Fruit fly (Drosophila melanogaster) whole organism, prepupa: ENCODE measurements around the gene Gbeta13F.

ENCODE experiments used
- Blimp-1 ChIP-seq: fragments of 200-800 bp; sonication (Bioruptor generic); optimal IDR thresholded peaks from 3 replicates; lab custom pipeline; 2017; ENCODE audit warnings: missing biosample characterization, missing genetic modification characterization, mild to moderate bottlenecking, moderate library complexity, missing genetic modification reagents
- CG11762 ChIP-seq: fragments of 200-800 bp; sonication (Bioruptor generic); optimal IDR thresholded peaks from 3 replicates; lab custom pipeline; 2016; ENCODE audit warnings: missing biosample characterization, missing genetic modification characterization; ENCODE audit not compliant: insufficient read depth
- CG11902 ChIP-seq: fragments of 200-800 bp; sonication (Bioruptor generic); optimal IDR thresholded peaks from 3 replicates; lab custom pipeline; 2016; ENCODE audit warnings: missing biosample characterization, missing genetic modification characterization
- CG15336 ChIP-seq: fragments of 200-800 bp; sonication (Bioruptor generic); IDR thresholded peaks from 2 replicates; pipeline ENCODE4 v1.3.6; 2022; ENCODE audit warnings: missing biosample characterization, missing genetic modification characterization
- CG1621 ChIP-seq: fragments of 200-800 bp; sonication (Bioruptor generic); optimal IDR thresholded peaks from 3 replicates; lab custom pipeline; 2018; ENCODE audit warnings: missing biosample characterization, mild to moderate bottlenecking, missing genetic modification characterization
- CG16779 ChIP-seq: fragments of 200-800 bp; sonication (Bioruptor generic); optimal IDR thresholded peaks from 3 replicates; lab custom pipeline; 2017; ENCODE audit warnings: missing biosample characterization, mild to moderate bottlenecking, missing genetic modification characterization
- CG6163 ChIP-seq: fragments of 200-800 bp; sonication (Bioruptor generic); IDR thresholded peaks from 3 replicates; pipeline ENCODE4 v1.3.6; 2022; ENCODE audit warnings: missing biosample characterization, missing genetic modification characterization
- CG6808 ChIP-seq: fragments of 200-800 bp; sonication (Bioruptor generic); optimal IDR thresholded peaks from 3 replicates; lab custom pipeline; 2017; ENCODE audit warnings: missing biosample characterization, missing genetic modification characterization, mild to moderate bottlenecking, moderate library complexity, missing genetic modification reagents
- CG6854 ChIP-seq: fragments of 200-800 bp; sonication (Bioruptor generic); optimal IDR thresholded peaks from 2 replicates; lab custom pipeline; 2017; ENCODE audit warnings: missing biosample characterization, mild to moderate bottlenecking, missing genetic modification characterization
- CG7368 ChIP-seq: fragments of 200-800 bp; sonication (Bioruptor generic); optimal IDR thresholded peaks from 3 replicates; lab custom pipeline; 2016; ENCODE audit warnings: missing biosample characterization, missing genetic modification characterization
- CG8119 ChIP-seq: fragments of 200-800 bp; sonication (Bioruptor generic); IDR thresholded peaks from 3 replicates; pipeline ENCODE4 v1.3.6; 2022; ENCODE audit warnings: missing biosample characterization, missing genetic modification characterization
- CG9139 ChIP-seq: fragments of 200-800 bp; sonication (Bioruptor generic); optimal IDR thresholded peaks from 3 replicates; lab custom pipeline; 2017; ENCODE audit warnings: missing biosample characterization, mild to moderate bottlenecking, missing genetic modification characterization
- Eip78C ChIP-seq: fragments of 200-800 bp; sonication (Bioruptor generic); peaks from one replicate; lab custom pipeline; 2016; ENCODE audit warnings: missing biosample characterization, missing genetic modification characterization
- Eip93F ChIP-seq: fragments of 200-800 bp; sonication (Bioruptor generic); optimal IDR thresholded peaks from 2 replicates; lab custom pipeline; 2016; ENCODE audit warnings: missing biosample characterization, mild to moderate bottlenecking, missing genetic modification characterization
- Ets21C ChIP-seq: fragments of 200-800 bp; sonication (Bioruptor generic); optimal IDR thresholded peaks from 3 replicates; lab custom pipeline; 2016; ENCODE audit warnings: missing biosample characterization, missing genetic modification characterization
- Hr39 ChIP-seq: fragments of 200-800 bp; sonication (Bioruptor generic); optimal IDR thresholded peaks from 2 replicates; lab custom pipeline; 2016; ENCODE audit warnings: missing biosample characterization, missing genetic modification characterization
- Lpt ChIP-seq: fragments of 200-800 bp; sonication (Bioruptor generic); optimal IDR thresholded peaks from 3 replicates; lab custom pipeline; 2016; ENCODE audit warnings: missing biosample characterization, missing genetic modification characterization
- Met ChIP-seq: fragments of 200-800 bp; sonication (Bioruptor generic); optimal IDR thresholded peaks from 3 replicates; lab custom pipeline; 2016; ENCODE audit warnings: missing biosample characterization, missing genetic modification characterization
- OdsH ChIP-seq: fragments of 200-800 bp; sonication (Bioruptor generic); optimal IDR thresholded peaks from 3 replicates; lab custom pipeline; 2016; ENCODE audit warnings: missing biosample characterization, missing genetic modification characterization
- Sox102F ChIP-seq: fragments of 200-800 bp; sonication (Bioruptor generic); optimal IDR thresholded peaks from 2 replicates; lab custom pipeline; 2016; ENCODE audit warnings: missing biosample characterization, mild to moderate bottlenecking, missing genetic modification characterization
- Sox14 ChIP-seq: fragments of 200-800 bp; sonication (Bioruptor generic); optimal IDR thresholded peaks from 3 replicates; lab custom pipeline; 2016; ENCODE audit warnings: missing biosample characterization, missing genetic modification characterization
- dac ChIP-seq: fragments of 200-800 bp; sonication (Bioruptor generic); optimal IDR thresholded peaks from 2 replicates; lab custom pipeline; 2017; ENCODE audit warnings: missing biosample characterization, mild to moderate bottlenecking, missing genetic modification characterization
- dsx ChIP-seq: fragments of 200-800 bp; optimal IDR thresholded peaks from 3 replicates; lab custom pipeline; 2019; ENCODE audit warnings: missing biosample characterization, mild to moderate bottlenecking, missing genetic modification characterization, moderate library complexity; ENCODE audit not compliant: poor library complexity, severe bottlenecking
- eg ChIP-seq: fragments of 200-800 bp; sonication (Bioruptor generic); IDR thresholded peaks from 3 replicates; pipeline ENCODE4 v1.3.6; 2022; ENCODE audit warnings: missing biosample characterization, missing genetic modification characterization
- esn ChIP-seq: fragments of 200-800 bp; sonication (Bioruptor generic); optimal IDR thresholded peaks from 2 replicates; lab custom pipeline; 2016; ENCODE audit warnings: missing biosample characterization, mild to moderate bottlenecking, missing genetic modification characterization, moderate library complexity
- fd85E ChIP-seq: fragments of 200-800 bp; sonication (Bioruptor generic); optimal IDR thresholded peaks from 3 replicates; lab custom pipeline; 2016; ENCODE audit warnings: missing biosample characterization, missing genetic modification characterization
- fkh ChIP-seq: fragments of 200-800 bp; sonication (Bioruptor generic); optimal IDR thresholded peaks from 3 replicates; lab custom pipeline; 2017; ENCODE audit warnings: missing biosample characterization, mild to moderate bottlenecking, missing genetic modification characterization, moderate library complexity
- lz ChIP-seq: fragments of 200-800 bp; sonication (Bioruptor generic); optimal IDR thresholded peaks from 3 replicates; lab custom pipeline; 2016; ENCODE audit warnings: missing biosample characterization, missing genetic modification characterization
- salr ChIP-seq, 2 experiments: fragments of 200-800 bp; sonication (Bioruptor generic); optimal IDR thresholded peaks; 3 replicates each; lab custom pipeline; 2016 to 2018; ENCODE audit warnings: missing biosample characterization in 2 of 2, missing genetic modification characterization in 2 of 2, mild to moderate bottlenecking in 1 of 2
- ss ChIP-seq, 2 experiments: fragments of 200-800 bp; sonication (Bioruptor generic); optimal IDR thresholded peaks; 2 replicates in 1 of 2; 3 replicates in 1 of 2; lab custom pipeline; 2017 to 2018; ENCODE audit warnings: mild to moderate bottlenecking in 2 of 2, missing biosample characterization in 2 of 2, missing genetic modification characterization in 2 of 2, moderate library complexity in 1 of 2
- svp ChIP-seq: fragments of 200-800 bp; sonication (Bioruptor generic); peaks from one replicate; lab custom pipeline; 2016; ENCODE audit warnings: missing biosample characterization, missing genetic modification characterization
- topi ChIP-seq: fragments of 200-800 bp; sonication (Bioruptor generic); optimal IDR thresholded peaks from 3 replicates; lab custom pipeline; 2016; ENCODE audit warnings: missing biosample characterization, missing genetic modification characterization
- vri ChIP-seq: fragments of 200-800 bp; sonication (Bioruptor generic); optimal IDR thresholded peaks from 3 replicates; lab custom pipeline; 2016; ENCODE audit warnings: missing biosample characterization, mild to moderate bottlenecking, missing genetic modification characterization

Gene Gbeta13F

DNA sequence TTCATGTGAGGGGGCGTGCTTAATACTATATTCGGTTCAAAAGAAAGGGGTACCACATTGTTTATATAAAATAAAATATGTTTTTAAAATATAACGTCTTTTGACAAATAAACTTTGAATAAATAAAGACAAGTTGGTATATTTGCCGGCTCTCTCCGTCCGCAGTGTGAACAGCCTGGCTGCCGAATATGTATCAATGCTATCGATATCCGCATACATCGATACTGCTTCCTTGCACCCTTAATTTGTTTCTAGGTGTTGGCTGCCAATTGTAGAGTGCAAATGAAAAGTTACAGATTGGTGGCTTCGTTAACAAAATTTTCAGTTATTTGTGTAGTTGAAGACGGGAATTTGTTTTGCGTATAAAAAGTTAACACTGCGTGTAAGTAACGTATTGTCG lies at the start of gene Gbeta13F:
TSS of gene Gbeta13F (plus strand) at position 247 of the 400 bp plus-strand sequence.
- TF ChIP-seq topi, result no peak
- peak; percentile 34; the same call in 1 of the 3 replicates for TF ChIP-seq CG6163

DNA sequence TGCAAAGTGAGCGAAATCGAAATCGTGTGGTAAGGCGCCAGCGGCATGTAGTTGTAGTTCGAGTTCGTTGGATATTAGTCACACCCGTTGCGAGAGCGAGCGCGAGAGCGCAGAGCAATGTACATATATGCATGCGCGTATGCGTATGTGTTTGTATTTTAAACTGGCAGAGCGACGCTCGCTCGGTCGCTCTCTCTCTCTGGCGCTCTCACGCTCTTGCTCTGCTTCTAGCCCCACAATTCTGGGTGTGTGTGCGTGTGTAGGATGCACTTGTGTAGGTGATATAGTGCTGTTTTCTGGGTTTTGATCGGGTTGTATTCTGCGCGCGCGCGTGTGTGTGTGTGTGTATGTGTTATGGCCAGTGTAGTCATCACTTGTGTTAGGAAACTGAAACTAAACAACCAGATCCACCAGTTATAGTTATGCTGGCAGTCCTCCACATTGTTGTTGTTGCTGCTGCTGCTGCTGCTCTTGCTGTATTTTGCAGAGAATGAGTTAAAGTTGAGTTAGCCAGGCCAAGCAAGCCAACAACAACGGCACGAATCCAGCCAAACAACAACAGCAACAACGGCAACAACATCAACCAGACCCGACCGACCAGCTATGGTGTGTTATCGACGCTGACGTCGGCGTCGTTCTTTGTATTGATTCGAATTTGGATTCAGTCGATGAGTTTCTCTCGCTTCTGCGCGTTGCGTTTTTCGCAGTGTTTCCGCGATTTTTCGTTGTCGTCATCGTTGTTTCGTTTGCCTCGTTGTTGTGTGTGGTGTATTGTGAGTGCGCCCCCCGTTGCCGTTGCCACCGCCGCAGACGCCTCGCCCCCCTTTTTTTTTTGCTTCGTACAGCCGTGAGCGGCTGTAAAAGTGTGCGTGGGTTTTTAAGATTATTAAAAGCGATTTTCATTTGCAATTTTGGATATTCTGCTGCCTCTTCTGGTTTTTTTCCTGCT lies 48.0 kb upstream of the Gbeta13F start:
- TF ChIP-seq CG15336, result peak; percentile 66; the same call in 1 of the 2 replicates
- no peak for TF ChIP-seq dac (GFP tag; lab: Kevin White, UChicago)
- TF ChIP-seq CG6163, result peak; percentile 62
- peak; percentile 54 for TF ChIP-seq vri (GFP tag; lab: Kevin White, UChicago)
- peak; percentile 56 for TF ChIP-seq CG6854 (GFP tag; lab: Kevin White, UChicago)
- TF ChIP-seq ss (GFP tag; optimal IDR thresholded peaks at IDR 0.05; lab: Kevin White, UChicago), result peak; percentile 2 to 11
- peak; percentile 25 for TF ChIP-seq fkh (GFP tag; lab: Kevin White, UChicago)
- peak; percentile 61; the same call in 2 of the 3 replicates for TF ChIP-seq CG8119 (GFP tag; lab: Robert Waterston, UW)
- TF ChIP-seq CG7368 (GFP tag; lab: Kevin White, UChicago), result no peak
- TF ChIP-seq eg (GFP tag; lab: Robert Waterston, UW), result peak; percentile 48
- TF ChIP-seq CG6808, result peak; percentile 22
- TF ChIP-seq CG11762 (GFP tag; lab: Kevin White, UChicago), result no peak
- peak; percentile 65 for TF ChIP-seq Sox14
- TF ChIP-seq lz (GFP tag; lab: Kevin White, UChicago), result peak; percentile 12
- TF ChIP-seq topi, result no peak
- TF ChIP-seq Eip78C, result peak; percentile 65
- no peak for TF ChIP-seq esn (GFP tag; lab: Kevin White, UChicago)
- peak; percentile 12 for TF ChIP-seq CG16779
- no peak for TF ChIP-seq Hr39 (GFP tag; lab: Kevin White, UChicago)
- TF ChIP-seq Sox102F (GFP tag; lab: Kevin White, UChicago), result peak; percentile 33
- peak; percentile 29 for TF ChIP-seq Met (GFP tag; lab: Kevin White, UChicago)
- TF ChIP-seq fd85E (GFP tag; lab: Kevin White, UChicago), result peak; percentile 35
- TF ChIP-seq OdsH (GFP tag; lab: Kevin White, UChicago), result peak; percentile 3
- peak; percentile 1 for TF ChIP-seq CG9139 (GFP tag; lab: Kevin White, UChicago)
- TF ChIP-seq Lpt (GFP tag; lab: Kevin White, UChicago), result peak; percentile 56
- TF ChIP-seq svp (GFP tag; lab: Kevin White, UChicago), result peak; percentile 44

DNA sequence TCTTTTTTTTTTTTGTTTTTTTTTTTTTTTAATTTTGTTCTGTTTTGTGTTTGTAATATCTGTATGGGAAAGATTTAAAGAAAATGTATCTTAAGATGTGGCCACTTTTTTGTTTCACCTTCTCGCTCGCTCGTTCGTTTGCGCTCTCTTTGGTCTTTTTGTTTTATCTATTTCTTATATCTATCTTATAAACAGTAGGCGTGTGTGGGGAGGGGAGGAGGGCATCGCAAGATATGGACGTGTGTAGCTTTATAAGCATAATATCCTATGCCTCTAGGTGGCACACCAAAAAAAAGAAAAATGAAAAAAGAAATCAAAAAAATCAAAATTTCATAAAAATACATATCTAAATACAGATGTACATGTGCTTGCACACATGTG lies 47.3 kb upstream of the Gbeta13F start:
- TF ChIP-seq salr (GFP tag; optimal IDR thresholded peaks at IDR 0.05; lab: Kevin White, UChicago) (peak in 1 of 2 experiments; percentile 10), CG11902 (GFP tag; lab: Kevin White, UChicago) (no peak)

DNA sequence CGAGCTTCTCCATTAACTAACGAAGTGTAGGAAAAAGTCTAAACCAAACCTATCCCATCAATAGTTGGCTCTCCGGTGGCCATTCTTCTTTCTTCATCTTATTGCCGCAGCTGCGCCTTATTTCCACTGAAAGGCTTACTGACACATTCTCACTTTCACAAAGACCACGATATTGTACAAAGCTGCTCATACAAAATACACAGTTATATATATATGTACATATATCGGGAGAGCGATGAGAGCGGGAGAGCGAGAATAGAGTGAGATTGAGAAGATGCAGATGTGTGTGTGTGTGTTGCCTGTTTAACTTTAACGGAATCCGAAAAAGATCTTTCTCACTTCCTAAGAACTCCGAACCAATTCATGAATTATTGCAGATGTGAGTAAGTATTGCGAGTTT lies 46.7 kb upstream of the Gbeta13F start:
- TF ChIP-seq CG6854 (GFP tag; lab: Kevin White, UChicago), result peak; percentile 25
- TF ChIP-seq Eip93F (GFP tag; lab: Kevin White, UChicago), result no peak
- peak; percentile 8 for TF ChIP-seq Sox102F (GFP tag; lab: Kevin White, UChicago)
- peak; percentile 16 for TF ChIP-seq fkh (GFP tag; lab: Kevin White, UChicago)
- TF ChIP-seq CG1621, result peak; percentile 61
- no peak for TF ChIP-seq CG7368 (GFP tag; lab: Kevin White, UChicago)
- peak; percentile 3 for TF ChIP-seq dsx
- TF ChIP-seq CG8119 (GFP tag; lab: Robert Waterston, UW), result no peak

DNA sequence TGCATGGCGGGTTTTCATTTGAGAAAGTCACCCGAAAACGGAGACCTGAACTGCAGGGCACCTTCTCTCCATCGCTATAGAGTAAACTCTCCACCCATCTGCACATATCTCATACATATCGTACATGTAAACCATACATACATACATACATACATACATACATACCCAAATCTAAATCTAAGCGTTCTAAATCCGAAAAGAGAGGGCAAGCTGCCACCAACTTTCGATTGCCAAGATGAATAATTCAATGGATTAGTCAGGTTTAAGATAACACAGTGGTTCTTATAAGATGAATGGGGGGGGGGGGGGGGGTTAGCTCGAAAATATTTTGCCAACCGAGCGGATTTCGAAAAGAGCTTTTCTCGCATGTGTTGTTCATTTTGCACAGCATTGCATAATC lies 45.4 kb upstream of the Gbeta13F start:
- no peak for TF ChIP-seq Blimp-1
- TF ChIP-seq lz (GFP tag; lab: Kevin White, UChicago), result no peak
- TF ChIP-seq dac (GFP tag; lab: Kevin White, UChicago), result no peak
- no peak for TF ChIP-seq fkh (GFP tag; lab: Kevin White, UChicago)
- TF ChIP-seq CG6163, result no peak
- TF ChIP-seq Ets21C (GFP tag; lab: Kevin White, UChicago), result no peak
- TF ChIP-seq CG9139 (GFP tag; lab: Kevin White, UChicago), result no peak
- no peak for TF ChIP-seq dsx
- no peak for TF ChIP-seq vri (GFP tag; lab: Kevin White, UChicago)
- no peak for TF ChIP-seq CG8119 (GFP tag; lab: Robert Waterston, UW)
